Worm (Caenorhabditis elegans): ENCODE data around the gene srbc-82.
"Not testable (repeated sequence)": the region's sequence is repeated elsewhere in the genome, so short reads cannot be mapped to it uniquely, and the experiment has no call there.

- TF ChIP-seq tbx-2, pha-4, ZK546.5, nhr-77 (tag; optimal IDR thresholded peaks at IDR 0.05): not testable (repeated sequence)
Measured at ce11 chrV:16338287-16339092, 38.1 kb downstream of the srbc-82 start, which contains the start of gene slc-9B.2.

All from whole organism, L3 larva.